Worm (Caenorhabditis elegans) whole organism, young adult: ENCODE measurements around the gene ssq-2.

ENCODE experiments used
- B0261.1 ChIP-seq: sonication (generic microtip); optimal IDR thresholded peaks from 2 replicates; lab custom pipeline; 2016; ENCODE audit warnings: mild to moderate bottlenecking, missing genetic modification characterization, moderate library complexity, missing compliant biosample characterization
- B0336.3 ChIP-seq: fragments of 200-800 bp; sonication (Bioruptor generic); IDR thresholded peaks from 2 replicates; pipeline ENCODE4 v1.3.6; 2022; ENCODE audit warnings: missing genetic modification characterization, missing compliant biosample characterization
- D2030.7 ChIP-seq: fragments of 200-800 bp; sonication (Bioruptor generic); IDR thresholded peaks from 2 replicates; pipeline ENCODE4 v1.3.6; 2022; ENCODE audit warnings: missing genetic modification reagents, missing genetic modification characterization, missing compliant biosample characterization
- F10E7.11 ChIP-seq: sonication (generic microtip); optimal IDR thresholded peaks from 2 replicates; lab custom pipeline; 2017; ENCODE audit warnings: mild to moderate bottlenecking, missing genetic modification characterization, moderate library complexity, missing compliant biosample characterization
- F23B12.7 ChIP-seq: sonication (generic microtip); optimal IDR thresholded peaks from 2 replicates; lab custom pipeline; 2017; ENCODE audit warnings: missing genetic modification characterization, mild to moderate bottlenecking, missing compliant biosample characterization, antibody characterized with exemption, moderate library complexity; ENCODE audit not compliant: insufficient read depth
- F37B4.10 ChIP-seq: fragments of 200-800 bp; sonication (Bioruptor generic); IDR thresholded peaks from 2 replicates; pipeline ENCODE4 v1.3.6; 2022; ENCODE audit warnings: missing genetic modification characterization, missing compliant biosample characterization
- F49E8.2 ChIP-seq: sonication (generic microtip); optimal IDR thresholded peaks from 3 replicates; lab custom pipeline; 2017; ENCODE audit warnings: missing genetic modification characterization, mild to moderate bottlenecking, missing compliant biosample characterization, antibody characterized with exemption, moderate library complexity; ENCODE audit not compliant: insufficient read depth
- T07F8.4 ChIP-seq: sonication (generic microtip); optimal IDR thresholded peaks from 2 replicates; lab custom pipeline; 2016; ENCODE audit warnings: mild to moderate bottlenecking, missing genetic modification characterization, moderate library complexity, missing compliant biosample characterization
- Y53F4B.3 ChIP-seq: fragments of 200-800 bp; sonication (Bioruptor generic); IDR thresholded peaks from 2 replicates; pipeline ENCODE4 v1.3.6; 2022; ENCODE audit warnings: missing genetic modification reagents, missing genetic modification characterization, missing compliant biosample characterization
- aptf-3 ChIP-seq: fragments of 200-800 bp; sonication (Bioruptor generic); IDR thresholded peaks from 2 replicates; pipeline ENCODE4 v1.3.6; 2022; ENCODE audit warnings: missing genetic modification characterization, missing compliant biosample characterization
- bed-2 ChIP-seq: fragments of 200-800 bp; sonication (Bioruptor generic); IDR thresholded peaks from 2 replicates; pipeline ENCODE4 v1.3.6; 2022; ENCODE audit warnings: missing genetic modification reagents, missing genetic modification characterization, missing compliant biosample characterization
- cebp-2 ChIP-seq: fragments of 200-800 bp; sonication (Bioruptor generic); IDR thresholded peaks from 2 replicates; pipeline ENCODE4 v1.3.6; 2022; ENCODE audit warnings: missing genetic modification characterization, missing compliant biosample characterization
- egl-44 ChIP-seq: fragments of 200-800 bp; sonication (Bioruptor generic); IDR thresholded peaks from 2 replicates; pipeline ENCODE4 v1.3.6; 2022; ENCODE audit warnings: missing genetic modification reagents, missing genetic modification characterization, missing compliant biosample characterization
- egrh-3 ChIP-seq: fragments of 200-800 bp; sonication (Bioruptor generic); IDR thresholded peaks from 2 replicates; pipeline ENCODE4 v1.3.6; 2022; ENCODE audit warnings: missing genetic modification reagents, missing genetic modification characterization, missing compliant biosample characterization
- fkh-3 ChIP-seq: sonication (generic microtip); optimal IDR thresholded peaks from 2 replicates; lab custom pipeline; 2016; ENCODE audit warnings: mild to moderate bottlenecking, missing genetic modification characterization, missing compliant biosample characterization
- gei-17 ChIP-seq: fragments of 200-800 bp; sonication (Bioruptor generic); optimal IDR thresholded peaks from 2 replicates; lab custom pipeline; 2018; ENCODE audit warnings: mild to moderate bottlenecking, missing genetic modification characterization, missing compliant biosample characterization
- him-1 ChIP-seq: sonication (generic microtip); optimal IDR thresholded peaks from 2 replicates; lab custom pipeline; 2016; ENCODE audit warnings: missing genotype, missing genetic modification reagents, missing genetic modification characterization, missing compliant biosample characterization
- hmg-1.2 ChIP-seq: fragments of 200-800 bp; sonication (Bioruptor generic); IDR thresholded peaks from 2 replicates; pipeline ENCODE4 v1.3.6; 2022; ENCODE audit warnings: missing genetic modification reagents, missing genetic modification characterization, missing compliant biosample characterization
- hsf-1 ChIP-seq: fragments of 200-800 bp; sonication (Bioruptor generic); IDR thresholded peaks from 2 replicates; pipeline ENCODE4 v1.3.6; 2022; ENCODE audit warnings: missing genetic modification reagents, missing genetic modification characterization, missing compliant biosample characterization
- let-526 ChIP-seq: fragments of 200-800 bp; sonication (Bioruptor generic); IDR thresholded peaks from 2 replicates; pipeline ENCODE4 v1.3.6; 2022; ENCODE audit warnings: missing genetic modification reagents, missing genetic modification characterization, missing compliant biosample characterization
- madf-8 ChIP-seq: fragments of 200-800 bp; sonication (Bioruptor generic); conservative IDR thresholded peaks from 2 replicates; pipeline ENCODE4 v1.3.6; 2022; ENCODE audit warnings: missing genetic modification reagents, missing genetic modification characterization, missing compliant biosample characterization
- mcd-1 ChIP-seq: fragments of 200-800 bp; sonication (Bioruptor generic); IDR thresholded peaks from 2 replicates; pipeline ENCODE4 v1.3.6; 2022; ENCODE audit warnings: missing genetic modification reagents, missing genetic modification characterization, missing compliant biosample characterization
- mes-4 ChIP-seq: sonication (generic microtip); optimal IDR thresholded peaks from 2 replicates; lab custom pipeline; 2016; ENCODE audit warnings: missing genotype, missing genetic modification characterization, missing compliant biosample characterization
- mxl-1 ChIP-seq: sonication (generic microtip); optimal IDR thresholded peaks from 2 replicates; lab custom pipeline; 2016; ENCODE audit warnings: missing genetic modification characterization, missing compliant biosample characterization
- nhr-27 ChIP-seq: fragments of 200-800 bp; sonication (Bioruptor generic); optimal IDR thresholded peaks from 2 replicates; lab custom pipeline; 2018; ENCODE audit warnings: mild to moderate bottlenecking, missing genetic modification characterization, moderate library complexity, missing compliant biosample characterization
- pbrm-1 ChIP-seq: fragments of 200-800 bp; sonication (Bioruptor generic); IDR thresholded peaks from 2 replicates; pipeline ENCODE4 v1.3.6; 2022; ENCODE audit warnings: missing genetic modification reagents, missing genetic modification characterization, missing compliant biosample characterization
- sea-2 ChIP-seq: fragments of 200-800 bp; sonication (Bioruptor generic); IDR thresholded peaks from 2 replicates; pipeline ENCODE4 v1.3.6; 2022; ENCODE audit warnings: missing genetic modification characterization, missing compliant biosample characterization
- snpc-1.1 ChIP-seq: sonication (generic microtip); optimal IDR thresholded peaks from 2 replicates; lab custom pipeline; 2017; ENCODE audit warnings: missing genetic modification characterization, mild to moderate bottlenecking, missing compliant biosample characterization, antibody characterized with exemption, moderate library complexity, missing genotype, missing genetic modification reagents; ENCODE audit not compliant: insufficient read depth
- snpc-1.3 ChIP-seq: sonication (generic microtip); optimal IDR thresholded peaks from 2 replicates; lab custom pipeline; 2017; ENCODE audit warnings: missing genetic modification characterization, mild to moderate bottlenecking, missing compliant biosample characterization, antibody characterized with exemption, moderate library complexity, missing genotype, missing genetic modification reagents; ENCODE audit not compliant: insufficient read depth
- snpc-4 ChIP-seq, 5 experiments: fragments of 150-350 bp in 1 of 5; sonication (generic microtip) in 4 of 5; optimal IDR thresholded peaks; 2 replicates each; lab custom pipeline; 2014 to 2018; ENCODE audit warnings: missing genetic modification characterization in 5 of 5, missing biosample characterization in 3 of 5, antibody characterized with exemption in 2 of 5, mild to moderate bottlenecking in 2 of 5, missing compliant biosample characterization in 2 of 5, missing genotype in 2 of 5, moderate library complexity in 2 of 5, missing genetic modification reagents in 1 of 5
- somi-1 ChIP-seq: fragments of 200-800 bp; sonication (Bioruptor generic); optimal IDR thresholded peaks from 2 replicates; lab custom pipeline; 2018; ENCODE audit warnings: mild to moderate bottlenecking, missing genetic modification characterization, missing compliant biosample characterization
- sptf-2 ChIP-seq: fragments of 200-800 bp; sonication (Bioruptor generic); optimal IDR thresholded peaks from 2 replicates; lab custom pipeline; 2018; ENCODE audit warnings: mild to moderate bottlenecking, missing genetic modification characterization, missing compliant biosample characterization
- tbx-9 ChIP-seq: sonication (generic microtip); optimal IDR thresholded peaks from 2 replicates; lab custom pipeline; 2016; ENCODE audit warnings: borderline replicate concordance, missing genetic modification characterization, inconsistent platforms, missing compliant biosample characterization
- tlf-1 ChIP-seq: fragments of 200-800 bp; sonication (Bioruptor generic); optimal IDR thresholded peaks from 2 replicates; lab custom pipeline; 2018; ENCODE audit warnings: mild to moderate bottlenecking, missing genetic modification characterization, missing compliant biosample characterization
- unc-62 ChIP-seq: fragments of 150-350 bp; optimal IDR thresholded peaks from 2 replicates; lab custom pipeline; 2014; ENCODE audit warnings: missing biosample characterization, missing genetic modification reagents, missing genetic modification characterization
- zfh-2 ChIP-seq: fragments of 200-800 bp; sonication (Bioruptor generic); conservative IDR thresholded peaks from 2 replicates; pipeline ENCODE4 v1.3.6; 2022; ENCODE audit warnings: missing genetic modification reagents, missing genetic modification characterization, missing compliant biosample characterization
- zim-3 ChIP-seq: sonication (generic microtip); optimal IDR thresholded peaks from 2 replicates; lab custom pipeline; 2017; ENCODE audit warnings: mild to moderate bottlenecking, missing genetic modification characterization, moderate library complexity, missing compliant biosample characterization
- ztf-22 ChIP-seq: fragments of 200-800 bp; sonication (Bioruptor generic); optimal IDR thresholded peaks from 2 replicates; lab custom pipeline; 2018; ENCODE audit warnings: mild to moderate bottlenecking, missing genetic modification characterization, moderate library complexity, missing compliant biosample characterization
- ztf-25 ChIP-seq: fragments of 200-800 bp; sonication (Bioruptor generic); IDR thresholded peaks from 2 replicates; pipeline ENCODE4 v1.3.6; 2022; ENCODE audit warnings: missing genetic modification reagents, missing genetic modification characterization, missing compliant biosample characterization
- ztf-26 ChIP-seq: sonication (generic microtip); optimal IDR thresholded peaks from 2 replicates; lab custom pipeline; 2017; ENCODE audit warnings: missing genetic modification characterization, missing compliant biosample characterization
- ztf-3 ChIP-seq: fragments of 200-800 bp; sonication (Bioruptor generic); optimal IDR thresholded peaks from 2 replicates; lab custom pipeline; 2018; ENCODE audit warnings: mild to moderate bottlenecking, missing genetic modification characterization, missing compliant biosample characterization

ssq-2 gene

ce11 chrIV:5028978-5029377 is 33.0 kb downstream of the ssq-2 start, which contains the start of the genes best-6 and C09B9.2:
best-6 (minus strand) TSS chrIV:5029078.
C09B9.2 (plus strand) TSS chrIV:5029291.
- TF ChIP-seq mxl-1 (tag; lab: Kevin White, UChicago) (no peak), fkh-3 (tag; lab: Kevin White, UChicago) (no peak), madf-8 (GFP tag; lab: Robert Waterston, UW) (no peak), snpc-1.1 (tag; lab: Kevin White, UChicago) (no peak), F10E7.11 (no peak), hmg-1.2 (GFP tag; lab: Robert Waterston, UW) (no peak), cebp-2 (GFP tag; lab: Robert Waterston, UW) (no peak), F23B12.7 (tag; lab: Kevin White, UChicago) (no peak), sea-2 (GFP tag; lab: Robert Waterston, UW) (no peak), zim-3 (tag; lab: Kevin White, UChicago) (no peak), Y53F4B.3 (no peak), ztf-3 (GFP tag; lab: Kevin White, UChicago) (no peak), T07F8.4 (tag; lab: Kevin White, UChicago) (no peak), D2030.7 (GFP tag; lab: Robert Waterston, UW) (no peak), aptf-3 (GFP tag; lab: Robert Waterston, UW) (no peak), somi-1 (GFP tag; lab: Kevin White, UChicago) (no peak), mcd-1 (GFP tag; lab: Robert Waterston, UW) (no peak), unc-62 (GFP tag; lab: Kevin White, UChicago) (no peak), pbrm-1 (GFP tag; lab: Robert Waterston, UW) (no peak), bed-2 (no peak)

ce11 chrIV:5031346-5031745 is 35.4 kb downstream of the ssq-2 start:
- TF ChIP-seq unc-62 (GFP tag; lab: Kevin White, UChicago) (no peak), B0261.1 (tag; lab: Kevin White, UChicago) (no peak), T07F8.4 (tag; lab: Kevin White, UChicago) (no peak), cebp-2 (GFP tag; lab: Robert Waterston, UW) (no peak), egrh-3 (GFP tag; lab: Robert Waterston, UW) (no peak), F49E8.2 (tag; lab: Kevin White, UChicago) (no peak), tlf-1 (GFP tag; lab: Kevin White, UChicago) (no peak)

ce11 chrIV:5033276-5033675 is 37.3 kb downstream of the ssq-2 start, which contains the start of gene C09B9.4:
C09B9.4 (minus strand) TSS chrIV:5033376.
- TF ChIP-seq snpc-1.3 (tag; lab: Kevin White, UChicago), result no peak

ce11 chrIV:5037489-5037888 is 41.5 kb downstream of the ssq-2 start, which contains the start of gene C09B9.1:
C09B9.1 (plus strand) TSS chrIV:5037789.
- TF ChIP-seq hsf-1 (GFP tag; lab: Robert Waterston, UW) (no peak), B0336.3 (GFP tag; lab: Robert Waterston, UW) (no peak), zfh-2 (no peak)

- no peak for TF ChIP-seq mes-4 (tag; lab: Kevin White, UChicago)
- TF ChIP-seq let-526 (GFP tag; lab: Robert Waterston, UW), result no peak
- peak; percentile 93 for TF ChIP-seq ztf-25 (GFP tag; lab: Robert Waterston, UW)
- no peak for TF ChIP-seq zfh-2
- TF ChIP-seq tbx-9, result no peak
- TF ChIP-seq madf-8 (GFP tag; lab: Robert Waterston, UW), result no peak
- peak; percentile 82 for TF ChIP-seq snpc-4 (GFP tag; optimal IDR thresholded peaks at IDR 0.05; lab: Kevin White, UChicago)
- peak; percentile 26 to 95 (median 92) for TF ChIP-seq snpc-4 (tag; optimal IDR thresholded peaks at IDR 0.05; lab: Kevin White, UChicago)
- peak; percentile 74 for TF ChIP-seq sptf-2
- no peak for TF ChIP-seq gei-17 (GFP tag; lab: Kevin White, UChicago)
- TF ChIP-seq him-1, result peak; percentile 84
- no peak for TF ChIP-seq ztf-22 (GFP tag; lab: Kevin White, UChicago)
- no peak for TF ChIP-seq ztf-26 (tag; lab: Kevin White, UChicago)
- no peak for TF ChIP-seq F37B4.10 (GFP tag; lab: Robert Waterston, UW)
- peak; percentile 66 for TF ChIP-seq F23B12.7 (tag; lab: Kevin White, UChicago)
- peak; percentile 82; the same call in 1 of the 2 replicates for TF ChIP-seq egl-44 (GFP tag; lab: Robert Waterston, UW)
- no peak for TF ChIP-seq nhr-27 (tag; lab: Kevin White, UChicago)
Observed at ce11 chrIV:5038744-5039143, 42.8 kb downstream of the ssq-2 start.
